Worm (Caenorhabditis elegans) whole organism, L2 larva: ENCODE data around the gene sox-3.

Experiments
- ceh-16 ChIP-seq: fragments of 150-350 bp; optimal IDR thresholded peaks from 2 replicates; lab custom pipeline; 2014; ENCODE audit warnings: missing biosample characterization, missing genetic modification characterization
- elt-1 ChIP-seq: fragments of 150-350 bp; optimal IDR thresholded peaks from 2 replicates; lab custom pipeline; 2014; ENCODE audit warnings: missing biosample characterization, missing genetic modification characterization
- lsy-2 ChIP-seq, 2 experiments: fragments of 150-350 bp in 1 of 2; sonication (generic microtip) in 1 of 2; optimal IDR thresholded peaks; 2 replicates each; lab custom pipeline; 2014 to 2017; ENCODE audit warnings: missing biosample characterization in 2 of 2, missing genetic modification characterization in 2 of 2
- nhr-12 ChIP-seq: fragments of 150-350 bp; optimal IDR thresholded peaks from 2 replicates; lab custom pipeline; 2014; ENCODE audit warnings: missing biosample characterization, missing genetic modification characterization
- nhr-237 ChIP-seq: fragments of 150-350 bp; optimal IDR thresholded peaks from 2 replicates; lab custom pipeline; 2014; ENCODE audit warnings: missing biosample characterization, missing genetic modification characterization

DNA sequence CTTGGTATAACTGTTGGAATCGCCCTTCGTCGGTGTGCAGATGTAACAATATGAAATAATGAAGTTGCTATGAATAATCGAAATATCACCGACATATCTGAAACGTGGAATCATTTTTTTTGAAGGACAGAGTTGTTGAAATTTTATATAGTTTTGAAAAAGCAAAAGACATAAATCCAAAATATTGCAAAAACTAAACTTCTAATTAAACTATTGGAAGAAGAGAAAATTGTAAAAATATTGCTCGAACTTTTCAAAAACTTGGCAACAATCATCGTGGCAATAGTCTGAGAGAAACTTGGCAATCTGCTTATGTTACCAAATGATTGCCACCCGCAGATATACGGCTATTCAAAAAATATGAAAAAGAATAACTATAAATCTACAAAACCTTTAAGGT is 47.4 kb downstream of the sox-3 start, which contains the start of gene F54E4.4:
- no peak for TF ChIP-seq elt-1 (tag; lab: Kevin White, UChicago)
- no peak for TF ChIP-seq nhr-12
- no peak for TF ChIP-seq nhr-237 (tag; lab: Kevin White, UChicago)
- TF ChIP-seq lsy-2 (tag; optimal IDR thresholded peaks at IDR 0.05; lab: Kevin White, UChicago), result no peak
- no peak for TF ChIP-seq ceh-16 (tag; lab: Kevin White, UChicago)
